Fruit fly (Drosophila melanogaster) whole organism: ENCODE measurements around the gene psidin.

Experiments used
- EcR ChIP-seq, 2 experiments: fragments of >200 bp; optimal IDR thresholded peaks; 2 replicates each; lab custom pipeline; 2017; ENCODE audit warnings: missing biosample characterization in 2 of 2, missing genetic modification characterization in 2 of 2, missing genetic modification reagents in 2 of 2
- psq ChIP-seq: fragments of >200 bp; optimal IDR thresholded peaks from 2 replicates; lab custom pipeline; 2017
- usp ChIP-seq: fragments of >200 bp; optimal IDR thresholded peaks from 2 replicates; lab custom pipeline; 2017; ENCODE audit warnings: missing biosample characterization, missing genetic modification characterization, mixed read lengths

DNA sequence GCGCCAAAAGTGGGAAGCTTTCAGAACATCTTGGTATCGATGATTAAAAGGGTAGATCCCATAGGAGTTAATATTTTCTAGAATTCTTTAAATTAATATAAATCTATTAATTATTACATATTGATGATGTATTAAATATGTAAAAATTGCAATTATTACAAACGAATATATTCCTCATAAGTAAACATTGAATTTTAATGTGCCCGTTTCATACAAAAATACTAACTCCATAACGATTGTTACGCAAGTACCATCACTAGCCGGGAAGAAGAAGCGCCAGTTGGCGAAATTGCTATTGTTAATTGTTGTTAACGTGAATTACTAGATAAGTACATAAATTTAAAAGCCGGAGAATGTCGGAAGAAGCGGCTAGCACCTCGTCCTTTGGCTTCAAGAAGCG lies 36.0 kb downstream of the psidin start, which contains the start of gene mdlc:
- no peak for TF ChIP-seq psq
- TF ChIP-seq EcR (GFP tag; optimal IDR thresholded peaks at IDR 0.05; lab: Kevin White, UChicago) = no peak
- no peak for TF ChIP-seq usp
